Fruit fly (Drosophila melanogaster): Measurements from ENCODE around the gene CG9628.
A peak's percentile ranks its signal among the peaks of the same experiment; 100 is the strongest.

- TF ChIP-seq CG8478 (optimal IDR thresholded peaks at IDR 0.05) (no peak), CTCF (optimal IDR thresholded peaks at IDR 0.05) (peak; percentile 34 to 69)
Observed at dm6 chr3L:14621464-14621863, 1.1 kb upstream of the CG9628 start.
